Worm (Caenorhabditis elegans): ENCODE data around the gene wdr-20.

DNA sequence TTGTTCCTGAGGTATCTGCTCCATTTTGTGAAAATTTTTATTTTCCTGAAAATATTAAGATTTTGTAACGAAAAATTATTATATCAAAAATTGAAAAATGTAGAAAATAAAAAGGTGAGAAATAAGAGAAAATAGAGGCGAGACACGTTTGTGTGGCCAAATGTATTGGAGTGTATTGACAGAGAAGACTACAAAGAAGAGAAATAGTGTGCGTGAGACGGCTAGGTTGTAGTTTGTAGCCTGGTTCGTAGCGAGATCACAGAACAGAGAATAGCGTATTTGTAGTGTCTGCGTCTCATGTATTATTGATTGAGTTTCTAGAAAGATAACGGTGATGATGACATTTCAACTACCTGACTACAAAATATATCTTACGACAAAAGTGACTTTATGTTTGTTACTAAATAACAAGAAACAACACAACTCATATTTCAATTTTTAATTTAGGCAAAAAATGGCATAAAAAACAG, 49.9 kb downstream of the wdr-20 start, which contains the start of gene nhr-12:
- no peak for TF ChIP-seq ZK546.5 (tag; optimal IDR thresholded peaks at IDR 0.05)
- TF ChIP-seq ama-1 (optimal IDR thresholded peaks at IDR 0.05): no peak
- TF ChIP-seq elt-3 (tag; optimal IDR thresholded peaks at IDR 0.05): no peak
- no peak for TF ChIP-seq zag-1 (tag; optimal IDR thresholded peaks at IDR 0.05)
- TF ChIP-seq nhr-129 (tag; optimal IDR thresholded peaks at IDR 0.05): no peak
- TF ChIP-seq nhr-237 (tag; optimal IDR thresholded peaks at IDR 0.05): no peak
